Worm (Caenorhabditis elegans): ENCODE results near the gene C49C8.8.

ce11 chrIV:8686966-8687365 lies 35.0 kb downstream of the C49C8.8 start:
- TF ChIP-seq mdl-1 (tag; optimal IDR thresholded peaks at IDR 0.05), result no peak
- no peak for TF ChIP-seq elt-1 (tag; optimal IDR thresholded peaks at IDR 0.05)
- no peak for TF ChIP-seq unc-39 (tag; optimal IDR thresholded peaks at IDR 0.05)
- no peak for TF ChIP-seq ztf-4 (tag; optimal IDR thresholded peaks at IDR 0.05)
